Worm (Caenorhabditis elegans): Measurements from ENCODE around the gene srh-36.

- TF ChIP-seq nhr-237 (tag; optimal IDR thresholded peaks at IDR 0.05) = no peak
- TF ChIP-seq nhr-28 (tag; optimal IDR thresholded peaks at IDR 0.05) = no peak
- TF ChIP-seq nhr-12 (tag; optimal IDR thresholded peaks at IDR 0.05) = no peak
- TF ChIP-seq mab-5 (tag; optimal IDR thresholded peaks at IDR 0.05) = no peak
- TF ChIP-seq elt-3 (tag; optimal IDR thresholded peaks at IDR 0.05) = no peak
- TF ChIP-seq pha-4 (tag; optimal IDR thresholded peaks at IDR 0.05) = no peak
- TF ChIP-seq mls-2 (tag; optimal IDR thresholded peaks at IDR 0.05) = no peak
- no peak for TF ChIP-seq lsy-2 (tag; optimal IDR thresholded peaks at IDR 0.05)
- TF ChIP-seq ztf-11 (tag; optimal IDR thresholded peaks at IDR 0.05) = no peak
These were observed 7.6 kb downstream of the srh-36 start, which contains the start of gene F54E2.9 for ce11 chrV:2813856-2814255.
